Fruit fly (Drosophila melanogaster) whole organism, embryonic: ENCODE data around the gene CG3123.

ENCODE experiments used
- Atf6 ChIP-seq: fragments of 200-800 bp; sonication (Bioruptor generic); IDR thresholded peaks from 2 replicates; pipeline ENCODE4 v1.3.6; 2022; ENCODE audit warnings: missing biosample characterization, missing genetic modification characterization
- Blimp-1 ChIP-seq: fragments of 200-800 bp; sonication (Bioruptor generic); optimal IDR thresholded peaks from 3 replicates; lab custom pipeline; 2018; ENCODE audit warnings: missing biosample characterization, missing genetic modification characterization, mild to moderate bottlenecking, moderate library complexity, missing genetic modification reagents
- CG12219 ChIP-seq: fragments of 200-800 bp; sonication (Bioruptor generic); optimal IDR thresholded peaks from 3 replicates; lab custom pipeline; 2018; ENCODE audit warnings: missing biosample characterization, mild to moderate bottlenecking, missing genetic modification characterization
- CG13287 ChIP-seq: fragments of 200-800 bp; sonication (Bioruptor generic); IDR thresholded peaks from 2 replicates; pipeline ENCODE4 v1.3.6; 2022; ENCODE audit warnings: missing biosample characterization, missing genetic modification characterization; ENCODE audit not compliant: partially characterized antibody
- CG13296 ChIP-seq: fragments of 200-800 bp; sonication (Bioruptor generic); optimal IDR thresholded peaks from 3 replicates; lab custom pipeline; 2018; ENCODE audit warnings: missing biosample characterization, mild to moderate bottlenecking, missing genetic modification characterization
- CG13775 ChIP-seq: fragments of 200-800 bp; sonication (Bioruptor generic); optimal IDR thresholded peaks from 3 replicates; lab custom pipeline; 2017; ENCODE audit warnings: missing biosample characterization, mild to moderate bottlenecking, missing genetic modification characterization
- CG17568 ChIP-seq: fragments of 200-800 bp; sonication (Bioruptor generic); optimal IDR thresholded peaks from 2 replicates; lab custom pipeline; 2018; ENCODE audit warnings: missing biosample characterization, mild to moderate bottlenecking, missing genetic modification characterization, moderate library complexity
- CG17802 ChIP-seq: fragments of 200-800 bp; sonication (Bioruptor generic); optimal IDR thresholded peaks from 2 replicates; lab custom pipeline; 2018; ENCODE audit warnings: missing biosample characterization, mild to moderate bottlenecking, missing genetic modification characterization, moderate library complexity
- CG18011 ChIP-seq: fragments of 200-800 bp; sonication (Bioruptor generic); optimal IDR thresholded peaks from 2 replicates; lab custom pipeline; 2017; ENCODE audit warnings: missing biosample characterization, missing genetic modification characterization, mild to moderate bottlenecking, moderate library complexity, missing genotype
- CG18599 ChIP-seq: fragments of 200-800 bp; sonication (Bioruptor generic); optimal IDR thresholded peaks from 3 replicates; lab custom pipeline; 2017; ENCODE audit warnings: missing biosample characterization, missing genetic modification characterization, mild to moderate bottlenecking, moderate library complexity, missing genetic modification reagents
- CG31365 ChIP-seq: fragments of 200-800 bp; sonication (Bioruptor generic); optimal IDR thresholded peaks from 2 replicates; lab custom pipeline; 2018; ENCODE audit warnings: missing biosample characterization, mild to moderate bottlenecking, missing genetic modification characterization
- CG31388 ChIP-seq: fragments of 200-800 bp; sonication (Bioruptor generic); optimal IDR thresholded peaks from 2 replicates; lab custom pipeline; 2016; ENCODE audit warnings: missing biosample characterization, missing genetic modification characterization
- CG32772 ChIP-seq: fragments of 200-800 bp; sonication (Bioruptor generic); IDR thresholded peaks from 2 replicates; pipeline ENCODE4 v1.3.6; 2022; ENCODE audit warnings: missing biosample characterization, missing genetic modification characterization
- CG34376 ChIP-seq: fragments of 200-800 bp; sonication (Bioruptor generic); optimal IDR thresholded peaks from 2 replicates; lab custom pipeline; 2018; ENCODE audit warnings: missing biosample characterization, mild to moderate bottlenecking, missing genetic modification characterization
- CG3995 ChIP-seq: fragments of 200-800 bp; sonication (Bioruptor generic); optimal IDR thresholded peaks from 3 replicates; lab custom pipeline; 2016; ENCODE audit warnings: missing biosample characterization, missing genetic modification characterization
- CG4328 ChIP-seq: fragments of 200-800 bp; sonication (Bioruptor generic); optimal IDR thresholded peaks from 3 replicates; lab custom pipeline; 2017; ENCODE audit warnings: missing biosample characterization, missing genetic modification reagents, missing genetic modification characterization
- CG5180 ChIP-seq: fragments of 200-800 bp; sonication (Bioruptor generic); optimal IDR thresholded peaks from 3 replicates; lab custom pipeline; 2017; ENCODE audit warnings: missing biosample characterization, missing genetic modification characterization, mild to moderate bottlenecking, moderate library complexity, missing genetic modification reagents
- CG7839 ChIP-seq: fragments of 200-800 bp; sonication (Bioruptor generic); optimal IDR thresholded peaks from 3 replicates; lab custom pipeline; 2018; ENCODE audit warnings: missing biosample characterization, mild to moderate bottlenecking, missing genetic modification characterization, moderate library complexity
- CG8290 ChIP-seq, 3 experiments: fragments of 200-800 bp; sonication (Bioruptor generic); optimal IDR thresholded peaks; 2 replicates each; lab custom pipeline; 2016 to 2019; ENCODE audit warnings: missing biosample characterization in 3 of 3, missing genetic modification characterization in 3 of 3, mild to moderate bottlenecking in 2 of 3, moderate library complexity in 1 of 3
- D19A ChIP-seq: fragments of 200-800 bp; optimal IDR thresholded peaks from 3 replicates; lab custom pipeline; 2019; ENCODE audit warnings: missing biosample characterization, mild to moderate bottlenecking, missing genetic modification characterization, moderate library complexity
- HLHmδ ChIP-seq: fragments of 200-800 bp; sonication (Bioruptor generic); optimal IDR thresholded peaks from 2 replicates; lab custom pipeline; 2018; ENCODE audit warnings: missing biosample characterization, mild to moderate bottlenecking, missing genetic modification characterization, moderate library complexity
- HmgZ ChIP-seq: fragments of 200-800 bp; sonication (Bioruptor generic); optimal IDR thresholded peaks from 2 replicates; lab custom pipeline; 2018; ENCODE audit warnings: missing biosample characterization, mild to moderate bottlenecking, missing genetic modification characterization
- Mes4 ChIP-seq: fragments of 200-800 bp; sonication (Bioruptor generic); optimal IDR thresholded peaks from 2 replicates; lab custom pipeline; 2016; ENCODE audit warnings: missing biosample characterization, missing genetic modification characterization
- Pdp1 ChIP-seq, 2 experiments: fragments of 200-800 bp; sonication (Bioruptor generic); optimal IDR thresholded peaks; 3 replicates each; lab custom pipeline; 2016; ENCODE audit warnings: missing biosample characterization in 2 of 2, missing genetic modification characterization in 2 of 2, mild to moderate bottlenecking in 1 of 2, moderate library complexity in 1 of 2
- Ravus ChIP-seq: fragments of 200-800 bp; sonication (Bioruptor generic); IDR thresholded peaks from 2 replicates; pipeline ENCODE4 v1.3.6; 2022; ENCODE audit warnings: missing biosample characterization, missing genetic modification characterization
- TFAM ChIP-seq: fragments of 200-800 bp; sonication (Bioruptor generic); optimal IDR thresholded peaks from 2 replicates; lab custom pipeline; 2017; ENCODE audit warnings: missing biosample characterization, missing genetic modification characterization, inconsistent platforms
- Xbp1 ChIP-seq: fragments of 200-800 bp; sonication (Bioruptor generic); optimal IDR thresholded peaks from 3 replicates; lab custom pipeline; 2016; ENCODE audit warnings: missing biosample characterization, mild to moderate bottlenecking, missing genetic modification characterization
- bbx ChIP-seq: fragments of 200-800 bp; sonication (Bioruptor generic); IDR thresholded peaks from 2 replicates; pipeline ENCODE4 v1.3.6; 2022; ENCODE audit warnings: missing biosample characterization, missing genetic modification characterization; ENCODE audit not compliant: partially characterized antibody
- bcd ChIP-seq: fragments of 200-800 bp; sonication (Bioruptor generic); optimal IDR thresholded peaks from 2 replicates; lab custom pipeline; 2017; ENCODE audit warnings: missing biosample characterization, mild to moderate bottlenecking, missing genetic modification characterization
- cad ChIP-seq: fragments of >200 bp; optimal IDR thresholded peaks from 2 replicates; lab custom pipeline; 2017; ENCODE audit warnings: missing biosample characterization, missing genetic modification characterization
- cato ChIP-seq: fragments of 200-800 bp; sonication (Bioruptor generic); optimal IDR thresholded peaks from 2 replicates; lab custom pipeline; 2016; ENCODE audit warnings: missing biosample characterization, missing genetic modification characterization, borderline replicate concordance
- caup ChIP-seq: fragments of 200-800 bp; sonication (Bioruptor generic); optimal IDR thresholded peaks from 3 replicates; lab custom pipeline; 2017; ENCODE audit warnings: missing biosample characterization, mild to moderate bottlenecking, missing genetic modification characterization, moderate library complexity; ENCODE audit not compliant: severe bottlenecking
- chm ChIP-seq: fragments of 200-800 bp; sonication (Bioruptor generic); IDR thresholded peaks from 2 replicates; pipeline ENCODE4 v1.3.6; 2022; ENCODE audit warnings: missing biosample characterization, missing genetic modification characterization
- ci ChIP-seq: fragments of 200-800 bp; sonication (Bioruptor generic); IDR thresholded peaks from 3 replicates; pipeline ENCODE4 v1.3.6; 2022; ENCODE audit warnings: missing biosample characterization, missing genetic modification characterization
- corto ChIP-seq: fragments of 200-800 bp; sonication (Bioruptor generic); optimal IDR thresholded peaks from 2 replicates; lab custom pipeline; 2016; ENCODE audit warnings: missing biosample characterization, mild to moderate bottlenecking, missing genetic modification characterization, moderate library complexity
- dmrt99B ChIP-seq: fragments of 200-800 bp; sonication (Bioruptor generic); optimal IDR thresholded peaks from 2 replicates; lab custom pipeline; 2018; ENCODE audit warnings: missing biosample characterization, mild to moderate bottlenecking, missing genetic modification characterization, moderate library complexity
- gcm ChIP-seq: fragments of 200-800 bp; sonication (Bioruptor generic); optimal IDR thresholded peaks from 2 replicates; lab custom pipeline; 2019; ENCODE audit warnings: missing biosample characterization, mild to moderate bottlenecking, missing genetic modification characterization, moderate library complexity
- grn ChIP-seq: fragments of 200-800 bp; sonication (Bioruptor generic); optimal IDR thresholded peaks from 3 replicates; lab custom pipeline; 2017; ENCODE audit warnings: missing biosample characterization, missing genetic modification characterization
- kni ChIP-seq: fragments of 200-800 bp; sonication (Bioruptor generic); optimal IDR thresholded peaks from 3 replicates; lab custom pipeline; 2017; ENCODE audit warnings: mild to moderate bottlenecking, missing biosample characterization, missing genetic modification reagents, missing genetic modification characterization
- lab ChIP-seq: fragments of 200-800 bp; sonication (Bioruptor generic); optimal IDR thresholded peaks from 3 replicates; lab custom pipeline; 2017; ENCODE audit warnings: missing biosample characterization, missing genetic modification characterization, mild to moderate bottlenecking, moderate library complexity, missing genetic modification reagents
- onecut ChIP-seq: fragments of 200-800 bp; sonication (Bioruptor generic); IDR thresholded peaks from 2 replicates; pipeline ENCODE4 v1.3.6; 2022; ENCODE audit warnings: missing biosample characterization, missing genetic modification characterization
- seq ChIP-seq: fragments of 200-800 bp; sonication (Bioruptor generic); IDR thresholded peaks from 2 replicates; pipeline ENCODE4 v1.3.6; 2022; ENCODE audit warnings: missing biosample characterization, missing genetic modification characterization
- sob ChIP-seq: fragments of 200-800 bp; sonication (Bioruptor generic); IDR thresholded peaks from 2 replicates; pipeline ENCODE4 v1.3.6; 2022; ENCODE audit warnings: missing biosample characterization, missing genetic modification characterization
- unpg ChIP-seq: fragments of 200-800 bp; sonication (Bioruptor generic); optimal IDR thresholded peaks from 3 replicates; lab custom pipeline; 2018; ENCODE audit warnings: missing biosample characterization, mild to moderate bottlenecking, missing genetic modification characterization, moderate library complexity
- vvl ChIP-seq: fragments of 200-800 bp; sonication (Bioruptor generic); IDR thresholded peaks from 2 replicates; pipeline ENCODE4 v1.3.6; 2022; ENCODE audit warnings: missing biosample characterization, missing genetic modification characterization
- wdn ChIP-seq: fragments of 200-800 bp; sonication (Bioruptor generic); IDR thresholded peaks from 2 replicates; pipeline ENCODE4 v1.3.6; 2022; ENCODE audit warnings: missing biosample characterization, missing genetic modification characterization
- wek ChIP-seq: fragments of 200-800 bp; sonication (Bioruptor generic); optimal IDR thresholded peaks from 3 replicates; lab custom pipeline; 2018; ENCODE audit warnings: missing biosample characterization, mild to moderate bottlenecking, missing genetic modification characterization, moderate library complexity

Gene CG3123

dm6 chr2L:2861140-2861884, 36.0 kb upstream of the CG3123 start (continued):
- TF ChIP-seq CG4328 (GFP tag; lab: Kevin White, UChicago) (peak; percentile 34), HmgZ (tag; lab: Kevin White, UChicago) (peak; percentile 21), HLHmδ (GFP tag; lab: Kevin White, UChicago) (peak; percentile 63), CG8290 (GFP tag; optimal IDR thresholded peaks at IDR 0.05; lab: Kevin White, UChicago) (peak; percentile 49), CG8290 (tag; optimal IDR thresholded peaks at IDR 0.05; lab: Kevin White, UChicago) (peak; percentile 7 to 9), CG13296 (GFP tag; lab: Kevin White, UChicago) (peak; percentile 35), onecut (peak; percentile 19; the same call in 1 of the 2 replicates), corto (GFP tag; lab: Kevin White, UChicago) (no peak), wek (GFP tag; lab: Kevin White, UChicago) (peak; percentile 54), CG13775 (GFP tag; lab: Kevin White, UChicago) (no peak), bbx (0 out of 2 replicates have a peak, but pooled peaks have one; percentile 34), CG18011 (no peak), cad (GFP tag; lab: Kevin White, UChicago) (no peak), gcm (GFP tag; lab: Kevin White, UChicago) (peak; percentile 29), kni (peak; percentile 96), CG13287 (GFP tag; lab: Robert Waterston, UW) (no peak), seq (peak; percentile 25; the same call in 1 of the 2 replicates), bcd (no peak), CG31388 (GFP tag; lab: Kevin White, UChicago) (no peak), wdn (GFP tag; lab: Robert Waterston, UW) (no peak), CG12219 (GFP tag; lab: Kevin White, UChicago) (peak; percentile 4), vvl (GFP tag; lab: Robert Waterston, UW) (peak; percentile 43; the same call in 1 of the 2 replicates), CG3995 (GFP tag; lab: Kevin White, UChicago) (no peak), CG18599 (GFP tag; lab: Kevin White, UChicago) (peak; percentile 25), CG32772 (GFP tag; lab: Robert Waterston, UW) (0 out of 2 replicates have a peak, but pooled peaks have one; percentile 25), Blimp-1 (GFP tag; lab: Kevin White, UChicago) (peak; percentile 7), chm (GFP tag; lab: Robert Waterston, UW) (no peak), ci (GFP tag; lab: Robert Waterston, UW) (peak; percentile 77), Ravus (GFP tag; lab: Robert Waterston, UW) (no peak), TFAM (GFP tag; lab: Kevin White, UChicago) (no peak), dmrt99B (tag; lab: Kevin White, UChicago) (no peak), unpg (GFP tag; lab: Kevin White, UChicago) (peak; percentile 25), Mes4 (no peak), CG5180 (GFP tag; lab: Kevin White, UChicago) (peak; percentile 24), grn (GFP tag; lab: Kevin White, UChicago) (peak; percentile 32), CG17802 (tag; lab: Kevin White, UChicago) (no peak), caup (GFP tag; lab: Kevin White, UChicago) (peak; percentile 20), cato (GFP tag; lab: Kevin White, UChicago) (no peak), Xbp1 (GFP tag; lab: Kevin White, UChicago) (no peak), CG7839 (tag; lab: Kevin White, UChicago) (no peak), CG31365 (peak; percentile 30), D19A (tag; lab: Kevin White, UChicago) (no peak), CG17568 (peak; percentile 2), CG34376 (peak; percentile 38), Pdp1 (GFP tag; optimal IDR thresholded peaks at IDR 0.05; lab: Kevin White, UChicago) (peak in 1 of 2 experiments; percentile 27), Atf6 (no peak), lab (GFP tag; lab: Kevin White, UChicago) (peak; percentile 64), sob (peak; percentile 57)
